Fruit fly (Drosophila melanogaster) whole organism, embryonic: ENCODE results near the gene Pcd.

Source experiments
- BtbVII ChIP-seq: fragments of 200-800 bp; sonication (Bioruptor generic); optimal IDR thresholded peaks from 3 replicates; lab custom pipeline; 2017; ENCODE audit warnings: missing biosample characterization, mild to moderate bottlenecking, missing genetic modification characterization
- CG10979 ChIP-seq: fragments of 200-800 bp; sonication (Bioruptor generic); optimal IDR thresholded peaks from 2 replicates; lab custom pipeline; 2018; ENCODE audit warnings: missing biosample characterization, mild to moderate bottlenecking, missing genetic modification characterization, moderate library complexity
- CG13424 ChIP-seq: fragments of 200-800 bp; sonication (Bioruptor generic); optimal IDR thresholded peaks from 2 replicates; lab custom pipeline; 2019; ENCODE audit warnings: missing biosample characterization, mild to moderate bottlenecking, missing genetic modification characterization, moderate library complexity
- CG14441 ChIP-seq: fragments of 200-800 bp; sonication (Bioruptor generic); IDR thresholded peaks from 2 replicates; pipeline ENCODE4 v1.3.6; 2022; ENCODE audit warnings: missing biosample characterization, missing genetic modification characterization
- CG14667 ChIP-seq: fragments of 200-800 bp; sonication (Bioruptor generic); IDR thresholded peaks from 2 replicates; pipeline ENCODE4 v1.3.6; 2022; ENCODE audit warnings: missing biosample characterization, missing genetic modification characterization
- CG1529 ChIP-seq: fragments of 200-800 bp; sonication (Bioruptor generic); optimal IDR thresholded peaks from 3 replicates; lab custom pipeline; 2018; ENCODE audit warnings: missing biosample characterization, missing genetic modification characterization
- CG15601 ChIP-seq: fragments of 200-800 bp; sonication (Bioruptor generic); optimal IDR thresholded peaks from 3 replicates; lab custom pipeline; 2019; ENCODE audit warnings: missing biosample characterization, mild to moderate bottlenecking, missing genetic modification characterization, moderate library complexity
- CG15696 ChIP-seq: fragments of 200-800 bp; sonication (Bioruptor generic); optimal IDR thresholded peaks from 2 replicates; lab custom pipeline; 2019; ENCODE audit warnings: missing biosample characterization, mild to moderate bottlenecking, missing genetic modification characterization, moderate library complexity
- CG16815 ChIP-seq: fragments of 200-800 bp; sonication (Bioruptor generic); optimal IDR thresholded peaks from 3 replicates; lab custom pipeline; 2017; ENCODE audit warnings: missing biosample characterization, mild to moderate bottlenecking, missing genetic modification characterization
- CG1792 ChIP-seq: fragments of 200-800 bp; sonication (Bioruptor generic); optimal IDR thresholded peaks from 2 replicates; lab custom pipeline; 2016; ENCODE audit warnings: missing biosample characterization, missing genetic modification characterization
- CG2678 ChIP-seq: fragments of 200-800 bp; sonication (Bioruptor generic); optimal IDR thresholded peaks from 3 replicates; lab custom pipeline; 2019; ENCODE audit warnings: missing biosample characterization, mild to moderate bottlenecking, missing genetic modification characterization, moderate library complexity
- CG2875 ChIP-seq: fragments of 200-800 bp; sonication (Bioruptor generic); optimal IDR thresholded peaks from 2 replicates; lab custom pipeline; 2017; ENCODE audit warnings: missing biosample characterization, mild to moderate bottlenecking, missing genetic modification characterization, missing genetic modification reagents
- CG32772 ChIP-seq: fragments of 200-800 bp; sonication (Bioruptor generic); IDR thresholded peaks from 2 replicates; pipeline ENCODE4 v1.3.6; 2022; ENCODE audit warnings: missing biosample characterization, missing genetic modification characterization
- CG3281 ChIP-seq: fragments of 200-800 bp; sonication (Bioruptor generic); optimal IDR thresholded peaks from 3 replicates; lab custom pipeline; 2017; ENCODE audit warnings: missing biosample characterization, mild to moderate bottlenecking, missing genetic modification characterization
- CG4404 ChIP-seq: fragments of 200-800 bp; sonication (Bioruptor generic); IDR thresholded peaks from 2 replicates; pipeline ENCODE4 v1.3.6; 2022; ENCODE audit warnings: missing biosample characterization, missing genetic modification characterization
- CG4820 ChIP-seq: fragments of 200-800 bp; sonication (Bioruptor generic); optimal IDR thresholded peaks from 3 replicates; lab custom pipeline; 2016; ENCODE audit warnings: missing biosample characterization, missing genetic modification characterization
- CG6683 ChIP-seq: fragments of 200-800 bp; sonication (Bioruptor generic); optimal IDR thresholded peaks from 2 replicates; lab custom pipeline; 2017; ENCODE audit warnings: missing biosample characterization, mild to moderate bottlenecking, missing genetic modification characterization, missing genetic modification reagents
- CG7556 ChIP-seq: fragments of 200-800 bp; sonication (Bioruptor generic); optimal IDR thresholded peaks from 2 replicates; lab custom pipeline; 2017; ENCODE audit warnings: missing biosample characterization, mild to moderate bottlenecking, missing genetic modification characterization
- CG7839 ChIP-seq: fragments of 200-800 bp; sonication (Bioruptor generic); optimal IDR thresholded peaks from 3 replicates; lab custom pipeline; 2018; ENCODE audit warnings: missing biosample characterization, mild to moderate bottlenecking, missing genetic modification characterization, moderate library complexity
- Fer2 ChIP-seq: fragments of 200-800 bp; sonication (Bioruptor generic); optimal IDR thresholded peaks from 2 replicates; lab custom pipeline; 2018; ENCODE audit warnings: missing biosample characterization, mild to moderate bottlenecking, missing genetic modification characterization, moderate library complexity
- Gsc ChIP-seq: fragments of 200-800 bp; sonication (Bioruptor generic); IDR thresholded peaks from 2 replicates; pipeline ENCODE4 v1.3.6; 2022; ENCODE audit warnings: missing biosample characterization, missing genetic modification characterization
- Hr51 ChIP-seq, 2 experiments: fragments of 200-800 bp; sonication (Bioruptor generic); optimal IDR thresholded peaks; 2 replicates in 1 of 2; 3 replicates in 1 of 2; lab custom pipeline; 2016 to 2018; ENCODE audit warnings: missing biosample characterization in 2 of 2, missing genetic modification characterization in 2 of 2, mild to moderate bottlenecking in 1 of 2, moderate library complexity in 1 of 2
- Max ChIP-seq: fragments of 200-800 bp; sonication (Bioruptor generic); optimal IDR thresholded peaks from 2 replicates; lab custom pipeline; 2016; ENCODE audit warnings: missing biosample characterization, mild to moderate bottlenecking, missing genetic modification characterization
- Oli ChIP-seq: fragments of 200-800 bp; sonication (Bioruptor generic); optimal IDR thresholded peaks from 2 replicates; lab custom pipeline; 2018; ENCODE audit warnings: missing biosample characterization, mild to moderate bottlenecking, missing genetic modification characterization, moderate library complexity
- Six4 ChIP-seq: fragments of 200-800 bp; sonication (Bioruptor generic); optimal IDR thresholded peaks from 2 replicates; lab custom pipeline; 2016; ENCODE audit warnings: missing biosample characterization, missing genetic modification characterization
- Taf1 ChIP-seq: fragments of 200-800 bp; sonication (Bioruptor generic); IDR thresholded peaks from 2 replicates; pipeline ENCODE4 v1.3.6; 2022; ENCODE audit warnings: missing biosample characterization, missing genetic modification characterization
- ac ChIP-seq: fragments of 200-800 bp; sonication (Bioruptor generic); optimal IDR thresholded peaks from 3 replicates; lab custom pipeline; 2017; ENCODE audit warnings: missing biosample characterization, mild to moderate bottlenecking, missing genetic modification characterization
- bcd ChIP-seq: fragments of 200-800 bp; sonication (Bioruptor generic); optimal IDR thresholded peaks from 2 replicates; lab custom pipeline; 2017; ENCODE audit warnings: missing biosample characterization, mild to moderate bottlenecking, missing genetic modification characterization
- bsh ChIP-seq, 2 experiments: fragments of 200-800 bp; sonication (Bioruptor generic); optimal IDR thresholded peaks; 2 replicates each; lab custom pipeline; 2017 to 2018; ENCODE audit warnings: mild to moderate bottlenecking in 2 of 2, missing biosample characterization in 2 of 2, missing genetic modification characterization in 2 of 2, moderate library complexity in 1 of 2
- cato ChIP-seq: fragments of 200-800 bp; sonication (Bioruptor generic); optimal IDR thresholded peaks from 2 replicates; lab custom pipeline; 2016; ENCODE audit warnings: missing biosample characterization, missing genetic modification characterization, borderline replicate concordance
- caup ChIP-seq: fragments of 200-800 bp; sonication (Bioruptor generic); optimal IDR thresholded peaks from 3 replicates; lab custom pipeline; 2017; ENCODE audit warnings: missing biosample characterization, mild to moderate bottlenecking, missing genetic modification characterization, moderate library complexity; ENCODE audit not compliant: severe bottlenecking
- dmrt99B ChIP-seq: fragments of 200-800 bp; sonication (Bioruptor generic); optimal IDR thresholded peaks from 2 replicates; lab custom pipeline; 2018; ENCODE audit warnings: missing biosample characterization, mild to moderate bottlenecking, missing genetic modification characterization, moderate library complexity
- dpn ChIP-seq, 2 experiments: fragments of 200-800 bp; sonication (Bioruptor generic); optimal IDR thresholded peaks; 3 replicates each; lab custom pipeline; 2016; ENCODE audit warnings: missing biosample characterization in 2 of 2, missing genetic modification characterization in 2 of 2
- ewg ChIP-seq: fragments of 200-800 bp; sonication (Bioruptor generic); optimal IDR thresholded peaks from 3 replicates; lab custom pipeline; 2017; ENCODE audit warnings: mild to moderate bottlenecking, missing biosample characterization, missing genetic modification reagents, missing genetic modification characterization
- fu2 ChIP-seq: fragments of 200-800 bp; sonication (Bioruptor generic); optimal IDR thresholded peaks from 2 replicates; lab custom pipeline; 2016; ENCODE audit warnings: missing biosample characterization, missing genetic modification characterization
- gsb-n ChIP-seq: fragments of 200-800 bp; sonication (Bioruptor generic); optimal IDR thresholded peaks from 3 replicates; lab custom pipeline; 2018; ENCODE audit warnings: missing biosample characterization, mild to moderate bottlenecking, missing genetic modification characterization
- hkb ChIP-seq, 2 experiments: fragments of 200-800 bp in 1 of 2; fragments of >200 bp in 1 of 2; sonication (Bioruptor generic) in 1 of 2; IDR thresholded peaks in 1 of 2; optimal IDR thresholded peaks in 1 of 2; 2 replicates each; pipeline versions ENCODE4 v1.3.6 to Lab custom; 2017 to 2022; ENCODE audit warnings: missing biosample characterization in 1 of 2, missing genetic modification characterization in 1 of 2
- ind ChIP-seq: fragments of 200-800 bp; sonication (Bioruptor generic); optimal IDR thresholded peaks from 3 replicates; lab custom pipeline; 2016; ENCODE audit warnings: missing biosample characterization, missing genetic modification characterization
- jing ChIP-seq: fragments of 200-800 bp; sonication (Bioruptor generic); optimal IDR thresholded peaks from 2 replicates; lab custom pipeline; 2018; ENCODE audit warnings: missing biosample characterization, mild to moderate bottlenecking, missing genetic modification characterization
- jumu ChIP-seq: fragments of 200-800 bp; sonication (Bioruptor generic); optimal IDR thresholded peaks from 3 replicates; lab custom pipeline; 2016; ENCODE audit warnings: missing biosample characterization, missing genetic modification characterization
- lmd ChIP-seq: fragments of 200-800 bp; sonication (Bioruptor generic); IDR thresholded peaks from 2 replicates; pipeline ENCODE4 v1.3.6; 2022; ENCODE audit warnings: missing biosample characterization, missing genetic modification characterization
- maf-S ChIP-seq: fragments of 200-800 bp; sonication (Bioruptor generic); optimal IDR thresholded peaks from 2 replicates; lab custom pipeline; 2016; ENCODE audit warnings: missing biosample characterization, missing genetic modification characterization
- oc ChIP-seq: fragments of 200-800 bp; sonication (Bioruptor generic); optimal IDR thresholded peaks from 2 replicates; lab custom pipeline; 2018; ENCODE audit warnings: missing biosample characterization, mild to moderate bottlenecking, missing genetic modification characterization, moderate library complexity
- org-1 ChIP-seq: fragments of 200-800 bp; sonication (Bioruptor generic); optimal IDR thresholded peaks from 2 replicates; lab custom pipeline; 2017; ENCODE audit warnings: missing biosample characterization, missing genetic modification characterization
- phol ChIP-seq: fragments of 200-800 bp; sonication (Bioruptor generic); optimal IDR thresholded peaks from 3 replicates; lab custom pipeline; 2018; ENCODE audit warnings: missing biosample characterization, mild to moderate bottlenecking, missing genetic modification characterization, moderate library complexity
- psq ChIP-seq: fragments of 200-800 bp; sonication (Bioruptor generic); optimal IDR thresholded peaks from 2 replicates; lab custom pipeline; 2017; ENCODE audit warnings: missing biosample characterization, missing genetic modification characterization
- sima ChIP-seq: fragments of 200-800 bp; sonication (Bioruptor generic); optimal IDR thresholded peaks from 2 replicates; lab custom pipeline; 2016; ENCODE audit warnings: missing biosample characterization, missing genetic modification characterization
- tin ChIP-seq: fragments of 200-800 bp; sonication (Bioruptor generic); optimal IDR thresholded peaks from 3 replicates; lab custom pipeline; 2016; ENCODE audit warnings: missing biosample characterization, missing genetic modification characterization
- unpg ChIP-seq: fragments of 200-800 bp; sonication (Bioruptor generic); optimal IDR thresholded peaks from 3 replicates; lab custom pipeline; 2018; ENCODE audit warnings: missing biosample characterization, mild to moderate bottlenecking, missing genetic modification characterization, moderate library complexity

Pcd gene

dm6 chr3R:29737891-29738290, 14.9 kb downstream of the Pcd start, which contains the start of gene Gnpnat (continued):
- TF ChIP-seq phol (peak; percentile 63), CG7839 (tag; lab: Kevin White, UChicago) (peak; percentile 69), CG13424 (peak; percentile 68), bcd (peak; percentile 46), CG15696 (peak; percentile 46), CG14441 (GFP tag; lab: Robert Waterston, UW) (no peak), Gsc (GFP tag; lab: Robert Waterston, UW) (no peak), CG2678 (tag; lab: Kevin White, UChicago) (peak; percentile 71), Hr51 (GFP tag; optimal IDR thresholded peaks at IDR 0.05; lab: Kevin White, UChicago) (peak in 1 of 2 experiments; percentile 57), CG10979 (tag; lab: Kevin White, UChicago) (peak; percentile 62), psq (peak; percentile 43), dmrt99B (tag; lab: Kevin White, UChicago) (peak; percentile 63), CG3281 (GFP tag; lab: Kevin White, UChicago) (peak; percentile 55), sima (no peak), fu2 (no peak), Six4 (GFP tag; lab: Kevin White, UChicago) (peak; percentile 55), cato (GFP tag; lab: Kevin White, UChicago) (no peak), lmd (GFP tag; lab: Robert Waterston, UW) (no peak), CG14667 (GFP tag; lab: Robert Waterston, UW) (no peak), CG16815 (peak; percentile 48), oc (tag; lab: Kevin White, UChicago) (peak; percentile 36), CG1529 (peak; percentile 7), Taf1 (GFP tag; lab: Robert Waterston, UW) (no peak), dpn (GFP tag; optimal IDR thresholded peaks at IDR 0.05; lab: Kevin White, UChicago) (peak in 1 of 2 experiments; percentile 55), jumu (GFP tag; lab: Kevin White, UChicago) (peak; percentile 12), Oli (tag; lab: Kevin White, UChicago) (peak; percentile 48), maf-S (GFP tag; lab: Kevin White, UChicago) (peak; percentile 3), CG32772 (GFP tag; lab: Robert Waterston, UW) (no peak), unpg (GFP tag; lab: Kevin White, UChicago) (peak; percentile 80), CG2875 (GFP tag; lab: Kevin White, UChicago) (peak; percentile 35), ac (GFP tag; lab: Kevin White, UChicago) (no peak), bsh (GFP tag; optimal IDR thresholded peaks at IDR 0.05; lab: Kevin White, UChicago) (peak in 1 of 2 experiments; percentile 73), CG4820 (peak; percentile 6), Fer2 (tag; lab: Kevin White, UChicago) (no peak), tin (GFP tag; lab: Kevin White, UChicago) (peak; percentile 19), ind (GFP tag; lab: Kevin White, UChicago) (peak; percentile 57), org-1 (peak; percentile 56), Max (peak; percentile 6), CG6683 (peak; percentile 15), CG7556 (peak; percentile 66), BtbVII (peak; percentile 50), CG15601 (peak; percentile 42), caup (peak; percentile 48), ewg (GFP tag; lab: Kevin White, UChicago) (peak; percentile 22), gsb-n (tag; lab: Kevin White, UChicago) (peak; percentile 60), CG1792 (GFP tag; lab: Kevin White, UChicago) (no peak), CG4404 (GFP tag; lab: Robert Waterston, UW) (no peak), jing (GFP tag; lab: Kevin White, UChicago) (no peak), hkb (optimal IDR thresholded peaks at IDR 0.05; lab: Kevin White, UChicago) (no peak), hkb (GFP tag; IDR thresholded peaks at IDR 0.05; lab: Robert Waterston, UW) (no peak)
